Worm (Caenorhabditis elegans) whole organism, L4 larva: ENCODE measurements around the gene aakg-3.
A peak's percentile ranks its signal among the peaks of the same experiment; 100 is the strongest.

Experiments used
- R02D3.7 ChIP-seq: fragments of 150-350 bp; sonication (generic microtip); optimal IDR thresholded peaks from 3 replicates; lab custom pipeline; 2014; ENCODE audit warnings: missing biosample characterization, missing genetic modification characterization
- Y75B8A.6 ChIP-seq: fragments of 200-800 bp; sonication (Bioruptor generic); IDR thresholded peaks from 2 replicates; pipeline ENCODE4 v1.3.6; 2022; ENCODE audit warnings: missing genetic modification reagents, missing genetic modification characterization, missing compliant biosample characterization
- aly-2 ChIP-seq: sonication (generic microtip); optimal IDR thresholded peaks from 2 replicates; lab custom pipeline; 2018; ENCODE audit warnings: missing biosample characterization, missing genetic modification characterization
- attf-4 ChIP-seq: sonication (generic microtip); optimal IDR thresholded peaks from 3 replicates; lab custom pipeline; 2017; ENCODE audit warnings: missing biosample characterization, missing genetic modification characterization
- ceh-20 ChIP-seq: fragments of 200-800 bp; sonication (Bioruptor generic); IDR thresholded peaks from 2 replicates; pipeline ENCODE4 v1.3.6; 2022; ENCODE audit warnings: missing genetic modification reagents, missing genetic modification characterization, missing compliant biosample characterization
- ceh-44 ChIP-seq: fragments of 200-800 bp; sonication (Bioruptor generic); IDR thresholded peaks from 2 replicates; pipeline ENCODE4 v1.3.6; 2022; ENCODE audit warnings: missing genetic modification reagents, missing genetic modification characterization, missing compliant biosample characterization
- ceh-82 ChIP-seq: sonication (generic microtip); optimal IDR thresholded peaks from 2 replicates; lab custom pipeline; 2017; ENCODE audit warnings: missing biosample characterization, missing genetic modification characterization
- ctbp-1 ChIP-seq: fragments of 200-800 bp; sonication (Bioruptor generic); IDR thresholded peaks from 2 replicates; pipeline ENCODE4 v1.3.6; 2022; ENCODE audit warnings: missing genetic modification reagents, missing genetic modification characterization, missing compliant biosample characterization
- daf-16 ChIP-seq, 3 experiments: sonication (generic microtip); optimal IDR thresholded peaks; 2 replicates each; lab custom pipeline; 2016 to 2017; ENCODE audit warnings: missing genetic modification characterization in 3 of 3, missing genetic modification reagents in 3 of 3, mild to moderate bottlenecking in 2 of 3, missing compliant biosample characterization in 2 of 3, missing biosample characterization in 1 of 3, moderate library complexity in 1 of 3
- dmd-6 ChIP-seq: fragments of 200-800 bp; sonication (Bioruptor generic); IDR thresholded peaks from 2 replicates; pipeline ENCODE4 v1.3.6; 2022; ENCODE audit warnings: missing genetic modification reagents, missing genetic modification characterization, missing compliant biosample characterization
- dpl-1 ChIP-seq: fragments of 150-350 bp; optimal IDR thresholded peaks from 2 replicates; lab custom pipeline; 2014; ENCODE audit warnings: missing biosample characterization, missing genetic modification reagents, missing genetic modification characterization
- dve-1 ChIP-seq: sonication (generic microtip); optimal IDR thresholded peaks from 2 replicates; lab custom pipeline; 2017; ENCODE audit warnings: antibody characterized with exemption, mild to moderate bottlenecking, missing genetic modification characterization, missing compliant biosample characterization; ENCODE audit not compliant: insufficient read depth
- egl-27 ChIP-seq: sonication (generic microtip); optimal IDR thresholded peaks from 3 replicates; lab custom pipeline; 2017; ENCODE audit warnings: missing biosample characterization, missing genetic modification reagents, missing genetic modification characterization
- fkh-10 ChIP-seq: fragments of 150-350 bp; optimal IDR thresholded peaks from 2 replicates; lab custom pipeline; 2014; ENCODE audit warnings: missing biosample characterization, missing genetic modification reagents, missing genetic modification characterization
- fos-1 ChIP-seq: fragments of 150-350 bp; optimal IDR thresholded peaks from 2 replicates; lab custom pipeline; 2014; ENCODE audit warnings: missing biosample characterization, missing genetic modification characterization
- hif-1 ChIP-seq, 2 experiments: sonication (generic microtip); optimal IDR thresholded peaks; 2 replicates each; lab custom pipeline; 2016 to 2017; ENCODE audit warnings: missing compliant biosample characterization in 2 of 2, missing genetic modification characterization in 2 of 2, missing genetic modification reagents in 2 of 2, missing genotype in 2 of 2, mild to moderate bottlenecking in 1 of 2
- hlh-11 ChIP-seq: fragments of 200-800 bp; sonication (Bioruptor generic); optimal IDR thresholded peaks from 2 replicates; lab custom pipeline; 2018; ENCODE audit warnings: mild to moderate bottlenecking, missing genetic modification characterization, missing compliant biosample characterization
- hlh-30 ChIP-seq: sonication (generic microtip); optimal IDR thresholded peaks from 2 replicates; lab custom pipeline; 2017; ENCODE audit warnings: antibody characterized with exemption, mild to moderate bottlenecking, missing genetic modification characterization, missing compliant biosample characterization; ENCODE audit not compliant: insufficient read depth
- hmg-1.1 ChIP-seq: fragments of 200-800 bp; sonication (Bioruptor generic); IDR thresholded peaks from 2 replicates; pipeline ENCODE4 v1.3.6; 2022; ENCODE audit warnings: missing genetic modification reagents, missing genetic modification characterization, missing compliant biosample characterization
- lin-1 ChIP-seq: fragments of 200-800 bp; sonication (Bioruptor generic); IDR thresholded peaks from 2 replicates; pipeline ENCODE4 v1.3.6; 2022; ENCODE audit warnings: missing genetic modification reagents, missing genetic modification characterization, missing compliant biosample characterization
- lin-38 ChIP-seq: fragments of 200-800 bp; sonication (Bioruptor generic); IDR thresholded peaks from 2 replicates; pipeline ENCODE4 v1.3.6; 2022; ENCODE audit warnings: missing genetic modification reagents, missing genetic modification characterization, missing compliant biosample characterization
- lsy-2 ChIP-seq, 2 experiments: fragments of 150-350 bp in 1 of 2; sonication (generic microtip) in 1 of 2; optimal IDR thresholded peaks; 2 replicates each; lab custom pipeline; 2014 to 2017; ENCODE audit warnings: missing biosample characterization in 2 of 2, missing genetic modification characterization in 2 of 2
- madf-9 ChIP-seq: fragments of 200-800 bp; sonication (Bioruptor generic); conservative IDR thresholded peaks from 2 replicates; pipeline ENCODE4 v1.3.6; 2022; ENCODE audit warnings: missing genetic modification reagents, missing genetic modification characterization, missing compliant biosample characterization
- mdl-1 ChIP-seq, 2 experiments: fragments of 150-350 bp in 1 of 2; sonication (generic microtip) in 1 of 2; optimal IDR thresholded peaks; 2 replicates each; lab custom pipeline; 2014 to 2017; ENCODE audit warnings: missing biosample characterization in 2 of 2, missing genetic modification characterization in 2 of 2
- mep-1 ChIP-seq: fragments of 150-350 bp; sonication (generic microtip); optimal IDR thresholded peaks from 3 replicates; lab custom pipeline; 2014; ENCODE audit warnings: missing biosample characterization, missing genetic modification characterization
- mxl-2 ChIP-seq: fragments of 200-800 bp; sonication (Bioruptor generic); conservative IDR thresholded peaks from 2 replicates; pipeline ENCODE4 v1.3.6; 2022; ENCODE audit warnings: missing genetic modification reagents, missing genetic modification characterization, missing compliant biosample characterization
- nhr-102 ChIP-seq: sonication (generic microtip); optimal IDR thresholded peaks from 2 replicates; lab custom pipeline; 2016; ENCODE audit warnings: mild to moderate bottlenecking, missing genetic modification characterization, moderate library complexity, missing compliant biosample characterization
- nhr-25 ChIP-seq: sonication (generic microtip); optimal IDR thresholded peaks from 2 replicates; lab custom pipeline; 2017; ENCODE audit warnings: missing genetic modification characterization, mild to moderate bottlenecking, missing compliant biosample characterization, antibody characterized with exemption, moderate library complexity, borderline replicate concordance; ENCODE audit not compliant: insufficient read depth
- nhr-28 ChIP-seq: fragments of 150-350 bp; optimal IDR thresholded peaks from 2 replicates; lab custom pipeline; 2014; ENCODE audit warnings: missing biosample characterization, missing genetic modification characterization
- nhr-41 ChIP-seq: fragments of 200-800 bp; sonication (Bioruptor generic); IDR thresholded peaks from 2 replicates; pipeline ENCODE4 v1.3.6; 2022; ENCODE audit warnings: missing genetic modification reagents, missing genetic modification characterization, missing compliant biosample characterization
- nhr-76 ChIP-seq: fragments of 150-350 bp; optimal IDR thresholded peaks from 2 replicates; lab custom pipeline; 2014; ENCODE audit warnings: missing biosample characterization, missing genetic modification characterization
- nhr-77 ChIP-seq: fragments of 150-350 bp; optimal IDR thresholded peaks from 2 replicates; lab custom pipeline; 2014; ENCODE audit warnings: missing biosample characterization, missing genetic modification characterization
- pha-4 ChIP-seq, 2 experiments: fragments of 150-350 bp in 1 of 2; fragments of 200-800 bp in 1 of 2; sonication (Bioruptor generic) in 1 of 2; IDR thresholded peaks in 1 of 2; optimal IDR thresholded peaks in 1 of 2; 2 replicates each; pipeline versions ENCODE4 v1.3.6 to Lab custom; 2014 to 2022; ENCODE audit warnings: missing genetic modification characterization in 2 of 2, missing genetic modification reagents in 2 of 2, missing biosample characterization in 1 of 2, missing compliant biosample characterization in 1 of 2
- php-3 ChIP-seq: fragments of 200-800 bp; sonication (Bioruptor generic); IDR thresholded peaks from 2 replicates; pipeline ENCODE4 v1.3.6; 2022; ENCODE audit warnings: missing genetic modification reagents, missing genetic modification characterization, missing compliant biosample characterization
- rbr-2 ChIP-seq: sonication (generic microtip); optimal IDR thresholded peaks from 2 replicates; lab custom pipeline; 2016; ENCODE audit warnings: missing genotype, missing genetic modification characterization, missing compliant biosample characterization
- snpc-1.2 ChIP-seq: fragments of 200-800 bp; sonication (Bioruptor generic); IDR thresholded peaks from 2 replicates; pipeline ENCODE4 v1.3.6; 2022; ENCODE audit warnings: missing genetic modification reagents, missing genetic modification characterization, missing compliant biosample characterization
- tra-1 ChIP-seq: fragments of 200-800 bp; sonication (Bioruptor generic); IDR thresholded peaks from 2 replicates; pipeline ENCODE4 v1.3.6; 2022; ENCODE audit warnings: missing genetic modification reagents, missing genetic modification characterization, missing compliant biosample characterization
- unc-62 ChIP-seq, 3 experiments: fragments of 150-350 bp in 1 of 3; sonication (generic microtip); optimal IDR thresholded peaks in 2 of 3; peaks in 1 of 3; 1 replicate in 1 of 3; 2 replicates in 2 of 3; lab custom pipeline; 2014 to 2017; ENCODE audit warnings: missing biosample characterization in 3 of 3, missing genetic modification characterization in 3 of 3, missing genetic modification reagents in 3 of 3, missing genotype in 1 of 3
- zfp-3 ChIP-seq: fragments of 200-800 bp; sonication (Bioruptor generic); conservative IDR thresholded peaks from 2 replicates; pipeline ENCODE4 v1.3.6; 2022; ENCODE audit warnings: missing genetic modification reagents, missing genetic modification characterization, missing compliant biosample characterization
- ztf-7 ChIP-seq: fragments of 150-350 bp; optimal IDR thresholded peaks from 2 replicates; lab custom pipeline; 2014; ENCODE audit warnings: missing biosample characterization, missing genetic modification characterization

aakg-3 gene

ce11 chrX:2972272-2973042 lies 3.8 kb upstream of the aakg-3 start:
- peak in 1 of 2 experiments; percentile 23 for TF ChIP-seq hif-1 (tag; optimal IDR thresholded peaks at IDR 0.05; lab: Kevin White, UChicago)
- TF ChIP-seq pha-4 (GFP tag; IDR thresholded peaks at IDR 0.05; lab: Robert Waterston, UW) = no peak
- TF ChIP-seq pha-4 (tag; optimal IDR thresholded peaks at IDR 0.05; lab: Kevin White, UChicago) = peak; percentile 4
- no peak for TF ChIP-seq rbr-2 (tag; lab: Kevin White, UChicago)
- no peak for TF ChIP-seq ceh-44 (GFP tag; lab: Robert Waterston, UW)
- peak; percentile 84 for TF ChIP-seq php-3
- TF ChIP-seq lin-1 (GFP tag; lab: Robert Waterston, UW) = no peak
- TF ChIP-seq lin-38 (GFP tag; lab: Robert Waterston, UW) = no peak
- peak; percentile 96 for TF ChIP-seq hlh-30 (tag; lab: Kevin White, UChicago)
- peak; percentile 65 for TF ChIP-seq nhr-77 (tag; lab: Kevin White, UChicago)
- TF ChIP-seq madf-9 (GFP tag; lab: Robert Waterston, UW) = 0 out of 2 replicates have a peak, but pooled peaks have one; percentile 2
- no peak for TF ChIP-seq Y75B8A.6 (GFP tag; lab: Robert Waterston, UW)
- peak; percentile 73 for TF ChIP-seq hlh-11
- TF ChIP-seq attf-4 (tag; lab: Kevin White, UChicago) = no peak
- peak; percentile 26; the same call in 1 of the 2 replicates for TF ChIP-seq tra-1 (GFP tag; lab: Robert Waterston, UW)
- peak in 1 of 2 experiments; percentile 39 for TF ChIP-seq lsy-2 (tag; optimal IDR thresholded peaks at IDR 0.05; lab: Kevin White, UChicago)
- TF ChIP-seq ceh-82 (tag; lab: Kevin White, UChicago) = no peak
- TF ChIP-seq nhr-28 = peak; percentile 51
- TF ChIP-seq daf-16 (GFP tag; optimal IDR thresholded peaks at IDR 0.05; lab: Kevin White, UChicago) = no peak
- TF ChIP-seq daf-16 (tag; optimal IDR thresholded peaks at IDR 0.05; lab: Kevin White, UChicago) = peak; percentile 70
- no peak for TF ChIP-seq ztf-7 (tag; lab: Kevin White, UChicago)
- TF ChIP-seq nhr-25 (tag; lab: Kevin White, UChicago) = no peak
- no peak for TF ChIP-seq egl-27 (tag; lab: Kevin White, UChicago)
- no peak for TF ChIP-seq mxl-2 (GFP tag; lab: Robert Waterston, UW)
- no peak for TF ChIP-seq nhr-41
- TF ChIP-seq R02D3.7 (tag; lab: Kevin White, UChicago) = no peak
- no peak for TF ChIP-seq zfp-3 (GFP tag; lab: Robert Waterston, UW)
- no peak for TF ChIP-seq nhr-102
- TF ChIP-seq dmd-6 (GFP tag; lab: Robert Waterston, UW) = peak; percentile 57
- peak in 1 of 2 experiments; percentile 2 for TF ChIP-seq mdl-1 (tag; optimal IDR thresholded peaks at IDR 0.05; lab: Kevin White, UChicago)
- peak; percentile 36; the same call in 1 of the 2 replicates for TF ChIP-seq hmg-1.1
- peak; percentile 55 for TF ChIP-seq dve-1 (tag; lab: Kevin White, UChicago)
- peak; percentile 51 for TF ChIP-seq mep-1 (tag; lab: Kevin White, UChicago)
- no peak for TF ChIP-seq unc-62 (GFP tag; optimal IDR thresholded peaks at IDR 0.05 in 1 of 2; lab: Kevin White, UChicago)
- TF ChIP-seq unc-62 (tag; optimal IDR thresholded peaks at IDR 0.05; lab: Kevin White, UChicago) = no peak
- no peak for TF ChIP-seq fos-1
- no peak for TF ChIP-seq nhr-76
- no peak for TF ChIP-seq fkh-10 (GFP tag; lab: Kevin White, UChicago)
- peak; percentile 30; the same call in 1 of the 2 replicates for TF ChIP-seq ceh-20 (GFP tag; lab: Robert Waterston, UW)
- no peak for TF ChIP-seq dpl-1 (GFP tag; lab: Kevin White, UChicago)
- no peak for TF ChIP-seq ctbp-1
- TF ChIP-seq snpc-1.2 (GFP tag; lab: Robert Waterston, UW) = no peak
- TF ChIP-seq aly-2 (tag; lab: Kevin White, UChicago) = no peak
